Fruit fly (Drosophila melanogaster) whole organism, larva: ENCODE data around the gene Best2.

Source experiments
- noc ChIP-seq: fragments of 200-800 bp; sonication (Bioruptor generic); optimal IDR thresholded peaks from 3 replicates; lab custom pipeline; 2019; ENCODE audit warnings: missing biosample characterization, mild to moderate bottlenecking, missing genetic modification characterization, moderate library complexity

Gene Best2

DNA sequence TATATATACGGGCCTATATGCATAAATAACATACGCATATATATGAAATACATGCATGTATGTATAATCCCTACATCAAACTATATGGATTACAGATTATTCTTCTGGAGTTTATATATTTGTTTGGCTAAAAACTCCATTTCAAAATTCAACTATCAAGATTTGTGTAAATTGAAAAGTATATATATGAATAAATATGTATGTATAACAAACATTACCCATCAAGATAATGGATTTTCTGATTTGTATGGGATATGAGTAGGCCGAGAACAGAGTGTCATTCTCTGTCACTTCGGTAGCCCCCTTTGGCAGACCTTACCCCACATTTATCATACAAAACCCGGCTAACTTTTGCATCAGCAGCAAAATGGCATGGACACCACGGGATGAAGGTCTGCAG is 56.3 kb downstream of the Best2 start, which contains the start of gene CG8219:
Gene CG8219 (plus strand): TSS at position 301 of the 400 bp plus-strand sequence.
- no peak for TF ChIP-seq noc
